Worm (Caenorhabditis elegans) whole organism, L4/young adult: ENCODE measurements around the gene F16H6.8.

ENCODE experiments used
- W03F9.2 ChIP-seq: fragments of 150-350 bp; optimal IDR thresholded peaks from 2 replicates; lab custom pipeline; 2014; ENCODE audit warnings: missing biosample characterization, missing genetic modification characterization
- dao-5 ChIP-seq: sonication (generic microtip); optimal IDR thresholded peaks from 2 replicates; lab custom pipeline; 2016; ENCODE audit warnings: missing genotype, missing genetic modification characterization, moderate library complexity, missing compliant biosample characterization
- him-1 ChIP-seq: sonication (generic microtip); optimal IDR thresholded peaks from 2 replicates; lab custom pipeline; 2016; ENCODE audit warnings: missing genotype, missing genetic modification reagents, missing genetic modification characterization, missing compliant biosample characterization

ce11 chrV:18241328-18241727 lies 25.3 kb upstream of the F16H6.8 start, which contains the start of gene R10E8.8:
- TF ChIP-seq W03F9.2 (peak; percentile 30), him-1 (tag; lab: Kevin White, UChicago) (no peak), dao-5 (no peak)
